Worm (Caenorhabditis elegans) whole organism, late embryonic: ENCODE results near the gene F16F9.3.

Experiments used
- K02D7.2 ChIP-seq: sonication (generic microtip); optimal IDR thresholded peaks from 2 replicates; lab custom pipeline; 2017; ENCODE audit warnings: mild to moderate bottlenecking, missing genetic modification characterization, missing compliant biosample characterization
- ama-1 ChIP-seq: fragments of 150-350 bp; optimal IDR thresholded peaks from 2 replicates; lab custom pipeline; 2014
- ceh-19 ChIP-seq: fragments of 200-800 bp; sonication (Bioruptor generic); optimal IDR thresholded peaks from 2 replicates; lab custom pipeline; 2018; ENCODE audit warnings: mild to moderate bottlenecking, missing genetic modification characterization, missing compliant biosample characterization
- ceh-30 ChIP-seq: fragments of 150-350 bp; optimal IDR thresholded peaks from 2 replicates; lab custom pipeline; 2014; ENCODE audit warnings: missing biosample characterization, missing genetic modification characterization
- ceh-34 ChIP-seq: sonication (generic microtip); optimal IDR thresholded peaks from 2 replicates; lab custom pipeline; 2016; ENCODE audit warnings: mild to moderate bottlenecking, missing genetic modification characterization, missing compliant biosample characterization
- dve-1 ChIP-seq: sonication (generic microtip); optimal IDR thresholded peaks from 2 replicates; lab custom pipeline; 2017; ENCODE audit warnings: antibody characterized with exemption, mild to moderate bottlenecking, missing genetic modification characterization, missing compliant biosample characterization
- elt-4 ChIP-seq: sonication (generic microtip); optimal IDR thresholded peaks from 2 replicates; lab custom pipeline; 2016; ENCODE audit warnings: missing genetic modification characterization, missing compliant biosample characterization
- ets-4 ChIP-seq: sonication (generic microtip); optimal IDR thresholded peaks from 2 replicates; lab custom pipeline; 2016; ENCODE audit warnings: missing genetic modification characterization, missing compliant biosample characterization
- hlh-13 ChIP-seq: fragments of 200-800 bp; sonication (Bioruptor generic); optimal IDR thresholded peaks from 2 replicates; lab custom pipeline; 2018; ENCODE audit warnings: mild to moderate bottlenecking, missing genetic modification characterization, missing compliant biosample characterization
- mec-3 ChIP-seq: sonication (generic microtip); optimal IDR thresholded peaks from 2 replicates; lab custom pipeline; 2016; ENCODE audit warnings: borderline replicate concordance, missing genetic modification characterization, missing compliant biosample characterization
- odd-2 ChIP-seq: sonication (generic microtip); optimal IDR thresholded peaks from 2 replicates; lab custom pipeline; 2017; ENCODE audit warnings: antibody characterized with exemption, mild to moderate bottlenecking, missing genetic modification characterization, missing compliant biosample characterization
- pag-3 ChIP-seq: sonication (generic microtip); optimal IDR thresholded peaks from 2 replicates; lab custom pipeline; 2016; ENCODE audit warnings: missing compliant biosample characterization, missing genetic modification characterization, borderline replicate concordance
- pat-9 ChIP-seq: fragments of 200-800 bp; sonication (Bioruptor generic); optimal IDR thresholded peaks from 2 replicates; lab custom pipeline; 2018; ENCODE audit warnings: mild to moderate bottlenecking, missing genetic modification characterization, moderate library complexity, missing compliant biosample characterization
- pax-1 ChIP-seq: fragments of 150-350 bp; optimal IDR thresholded peaks from 2 replicates; lab custom pipeline; 2014; ENCODE audit warnings: missing biosample characterization, missing genetic modification characterization
- pha-2 ChIP-seq: sonication (generic microtip); optimal IDR thresholded peaks from 2 replicates; lab custom pipeline; 2017; ENCODE audit warnings: mild to moderate bottlenecking, missing genetic modification characterization, missing compliant biosample characterization
- sdc-2 ChIP-seq: sonication (generic microtip); optimal IDR thresholded peaks from 2 replicates; lab custom pipeline; 2016; ENCODE audit warnings: missing genotype, missing genetic modification characterization, missing compliant biosample characterization
- tbx-7 ChIP-seq: sonication (generic microtip); optimal IDR thresholded peaks from 2 replicates; lab custom pipeline; 2016; ENCODE audit warnings: missing genotype, missing genetic modification characterization, missing compliant biosample characterization
- unc-55 ChIP-seq: sonication (generic microtip); optimal IDR thresholded peaks from 2 replicates; lab custom pipeline; 2017; ENCODE audit warnings: missing biosample characterization, missing genetic modification reagents, missing genetic modification characterization
- ztf-16 ChIP-seq: sonication (generic microtip); optimal IDR thresholded peaks from 2 replicates; lab custom pipeline; 2017; ENCODE audit warnings: missing genetic modification characterization, missing compliant biosample characterization

Gene F16F9.3

DNA sequence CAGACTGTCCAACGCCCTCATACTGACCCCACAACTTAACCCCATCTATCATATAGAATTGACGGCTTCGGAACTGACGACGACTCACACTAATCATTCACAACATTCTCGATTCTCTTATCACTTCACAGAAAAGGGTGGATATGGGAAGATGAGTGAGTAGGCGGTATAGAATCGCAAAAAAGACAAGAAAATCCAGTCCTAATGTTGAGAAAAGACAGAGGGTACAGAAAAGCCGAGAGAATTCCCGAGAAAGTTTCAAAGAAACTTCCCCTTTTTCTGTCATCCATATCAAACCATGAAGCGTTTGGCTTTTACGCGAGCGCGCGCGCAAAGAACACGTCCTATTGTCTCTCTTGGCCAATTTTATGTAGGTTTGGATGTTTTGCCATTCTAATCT lies 46.8 kb downstream of the F16F9.3 start:
- no peak for TF ChIP-seq unc-55 (GFP tag; lab: Kevin White, UChicago)
- TF ChIP-seq pag-3 (tag; lab: Kevin White, UChicago), result no peak
- TF ChIP-seq ceh-34, result no peak
- TF ChIP-seq ets-4 (tag; lab: Kevin White, UChicago), result no peak
- no peak for TF ChIP-seq odd-2 (tag; lab: Kevin White, UChicago)

ce11 chrX:8507053-8507452 lies 49.6 kb downstream of the F16F9.3 start:
- TF ChIP-seq ceh-30, result no peak

- TF ChIP-seq pax-1 (no peak), sdc-2 (no peak), mec-3 (tag; lab: Kevin White, UChicago) (no peak), hlh-13 (no peak)
- TF ChIP-seq, all 69 proteins: peak for 0
These were observed 50.2 kb downstream of the F16F9.3 start, which contains the start of gene H03E18.1 for ce11 chrX:8507576-8507975. TSS of gene H03E18.1 (plus strand) at chrX:8507876.

- TF ChIP-seq pha-2 (no peak), ama-1 (no peak), dve-1 (tag; lab: Kevin White, UChicago) (no peak), K02D7.2 (tag; lab: Kevin White, UChicago) (no peak), ceh-19 (GFP tag; lab: Kevin White, UChicago) (no peak), tbx-7 (no peak), pat-9 (tag; lab: Kevin White, UChicago) (no peak), elt-4 (tag; lab: Kevin White, UChicago) (no peak), ztf-16 (tag; lab: Kevin White, UChicago) (no peak)
- TF ChIP-seq, all 69 proteins: peak for 0
These were observed 51.7 kb downstream of the F16F9.3 start for ce11 chrX:8509088-8509487.
